Fruit fly (Drosophila melanogaster): Measurements from ENCODE around the gene CG34450.

The CG34450 gene

DNA sequence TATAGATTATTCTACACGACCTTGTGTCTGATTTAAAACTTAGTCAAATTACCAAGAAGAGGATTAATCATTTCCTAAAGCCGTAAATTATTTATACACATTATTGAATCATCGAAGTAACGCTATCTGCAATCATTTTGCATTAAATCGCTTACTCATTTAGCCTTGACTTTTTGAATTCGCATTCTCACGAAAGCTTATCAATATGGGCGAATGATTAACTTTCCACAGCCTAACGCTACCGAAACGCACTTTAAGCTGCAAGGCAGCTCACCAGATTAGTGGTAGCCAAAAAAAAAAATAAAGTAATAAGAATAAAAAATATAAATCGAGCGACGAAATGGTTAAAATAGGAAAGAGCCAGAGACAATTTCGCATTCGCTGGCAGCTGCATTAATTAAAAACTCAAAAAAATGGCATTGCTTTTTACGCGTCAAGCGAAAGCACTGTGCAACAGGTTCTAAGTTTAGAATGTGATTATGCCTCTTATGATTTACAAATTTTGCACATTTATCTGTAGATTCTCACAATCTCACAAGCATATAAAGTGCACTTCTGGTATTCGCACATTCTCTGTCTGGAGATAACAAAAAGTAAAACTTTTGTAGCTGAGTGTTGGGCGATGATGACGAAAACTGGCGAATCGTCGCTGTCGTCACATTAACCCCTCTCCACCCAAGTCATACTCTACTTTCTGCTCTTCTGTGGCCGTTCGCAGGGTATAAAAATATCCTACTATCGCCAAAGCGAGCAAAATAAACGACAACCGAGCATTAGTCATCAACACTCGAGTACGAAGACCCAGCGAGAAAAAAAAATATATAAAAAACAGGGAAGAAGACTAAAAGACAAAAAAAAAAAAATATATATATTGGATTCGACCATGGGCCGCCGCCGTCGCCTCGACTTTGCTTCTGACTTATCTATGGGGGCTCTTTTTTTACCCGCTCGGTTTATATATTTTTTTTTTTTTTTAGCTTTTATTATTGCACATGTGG is 13.5 kb upstream of the CG34450 start (continued):
- peak; percentile 78 for TF ChIP-seq woc (GFP tag; optimal IDR thresholded peaks at IDR 0.05)
- TF ChIP-seq dsf (GFP tag; optimal IDR thresholded peaks at IDR 0.05; ENCODE audit: borderline replicate concordance), result peak; percentile 44

DNA sequence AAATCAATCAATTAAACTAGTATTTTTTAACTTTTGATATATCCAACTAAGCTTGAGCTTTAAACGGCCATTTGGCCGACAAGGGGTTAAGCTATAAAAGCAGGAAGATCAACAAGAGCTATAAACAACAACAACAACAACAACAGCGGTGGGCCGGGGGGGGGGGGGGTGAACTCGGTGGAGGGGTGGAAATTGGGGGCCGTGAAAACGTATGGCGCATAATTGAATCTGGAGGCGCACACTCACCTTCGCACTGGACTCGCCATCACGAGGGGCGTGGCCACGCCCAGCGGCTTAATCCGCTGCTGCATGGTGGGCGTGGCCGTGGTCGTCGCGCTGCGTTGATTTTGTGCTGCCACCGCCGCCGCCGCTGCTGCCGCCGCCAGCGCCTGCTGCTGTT is 1.9 kb upstream of the CG34450 start:
- TF ChIP-seq rgr (GFP tag; optimal IDR thresholded peaks at IDR 0.05) (no peak), Abd-B (GFP tag; optimal IDR thresholded peaks at IDR 0.05) (no peak), Jra (GFP tag; optimal IDR thresholded peaks at IDR 0.05) (no peak), usp (GFP tag; optimal IDR thresholded peaks at IDR 0.05) (no peak), woc (GFP tag; optimal IDR thresholded peaks at IDR 0.05) (no peak), CG9705 (GFP tag; optimal IDR thresholded peaks at IDR 0.05) (no peak), Myc (optimal IDR thresholded peaks at IDR 0.05) (no peak), Vsx2 (GFP tag; optimal IDR thresholded peaks at IDR 0.05; ENCODE audit: partially characterized antibody) (no peak), fru (GFP tag; optimal IDR thresholded peaks at IDR 0.05) (no peak), Hr83 (GFP tag; optimal IDR thresholded peaks at IDR 0.05; ENCODE audit: poor library complexity, severe bottlenecking) (no peak), Sp1 (GFP tag; optimal IDR thresholded peaks at IDR 0.05) (no peak), dmrt93B (GFP tag; optimal IDR thresholded peaks at IDR 0.05) (no peak), ey (GFP tag; optimal IDR thresholded peaks at IDR 0.05) (no peak), dsf (GFP tag; optimal IDR thresholded peaks at IDR 0.05; ENCODE audit: borderline replicate concordance) (no peak), psq (GFP tag; optimal IDR thresholded peaks at IDR 0.05) (no peak), Dif (GFP tag; optimal IDR thresholded peaks at IDR 0.05; ENCODE audit: partially characterized antibody) (no peak), OdsH (GFP tag; optimal IDR thresholded peaks at IDR 0.05) (no peak), sage (GFP tag; optimal IDR thresholded peaks at IDR 0.05) (no peak)

DNA sequence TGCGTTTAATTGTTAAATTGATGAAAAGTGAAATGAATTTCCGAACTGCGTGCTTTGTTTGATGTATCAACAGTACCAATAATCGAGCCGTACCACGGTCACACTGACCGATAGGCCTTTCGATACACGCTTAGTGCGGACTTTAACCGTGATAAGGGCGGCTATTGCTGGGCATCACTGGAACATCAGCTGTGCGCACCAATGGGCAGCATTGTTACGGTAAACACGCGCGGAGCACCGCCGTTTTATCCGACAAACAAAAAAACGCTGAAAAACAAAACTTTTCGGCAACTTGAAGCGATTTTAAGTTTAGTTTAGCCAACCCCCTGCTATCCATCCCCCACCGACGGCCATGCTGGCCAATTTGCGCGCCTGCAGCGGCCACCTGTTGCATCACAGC is 11.1 kb downstream of the CG34450 start, which contains the start of the genes c12.1 and c12.2:
c12.1 (minus strand) TSS at position 84 of the 400 bp plus-strand sequence.
c12.2 (plus strand) TSS at position 220 of the 400 bp plus-strand sequence.
- TF ChIP-seq tai (GFP tag; optimal IDR thresholded peaks at IDR 0.05) (no peak), h (GFP tag; optimal IDR thresholded peaks at IDR 0.05) (peak; percentile 19), Myc (optimal IDR thresholded peaks at IDR 0.05) (peak; percentile 48), GATAd (GFP tag; optimal IDR thresholded peaks at IDR 0.05) (peak; percentile 88), usp (GFP tag; optimal IDR thresholded peaks at IDR 0.05) (no peak)

DNA sequence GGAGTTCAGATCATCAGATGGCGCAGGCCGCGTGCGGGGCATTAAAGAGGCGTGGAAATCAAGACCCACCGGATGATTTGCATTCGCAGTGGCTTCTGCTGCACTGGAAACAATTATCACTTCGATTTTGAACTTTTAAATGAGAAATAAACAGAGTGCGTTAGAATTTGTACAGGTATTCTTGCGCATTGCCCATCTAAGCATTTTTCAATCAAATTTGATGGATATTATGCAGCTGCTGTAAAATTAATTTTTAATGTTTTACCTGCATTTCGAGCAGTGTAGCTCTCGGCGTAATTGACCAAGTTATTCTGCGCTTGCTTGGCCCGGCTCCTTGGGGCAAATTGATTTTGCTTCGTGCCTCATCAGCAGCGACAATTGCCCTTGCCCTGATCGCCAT is 13.2 kb downstream of the CG34450 start:
- TF ChIP-seq lola (GFP tag; optimal IDR thresholded peaks at IDR 0.05) (no peak), rgr (GFP tag; optimal IDR thresholded peaks at IDR 0.05) (peak; percentile 30), foxo (GFP tag; optimal IDR thresholded peaks at IDR 0.05) (peak in 1 of 2 experiments; percentile 44), HLH106 (tag; optimal IDR thresholded peaks at IDR 0.05) (peak; percentile 30), br (GFP tag; optimal IDR thresholded peaks at IDR 0.05) (peak; percentile 17), Mio (GFP tag; optimal IDR thresholded peaks at IDR 0.05) (no peak), Dif (GFP tag; optimal IDR thresholded peaks at IDR 0.05; ENCODE audit: partially characterized antibody) (no peak), Hr83 (GFP tag; optimal IDR thresholded peaks at IDR 0.05; ENCODE audit: poor library complexity, severe bottlenecking) (no peak), h (GFP tag; optimal IDR thresholded peaks at IDR 0.05) (peak; percentile 42), Vsx2 (GFP tag; optimal IDR thresholded peaks at IDR 0.05; ENCODE audit: partially characterized antibody) (no peak), pan (optimal IDR thresholded peaks at IDR 0.05) (no peak), CG9705 (GFP tag; optimal IDR thresholded peaks at IDR 0.05) (no peak), OdsH (GFP tag; optimal IDR thresholded peaks at IDR 0.05) (no peak), dsf (GFP tag; optimal IDR thresholded peaks at IDR 0.05; ENCODE audit: borderline replicate concordance) (no peak), Dfd (GFP tag; optimal IDR thresholded peaks at IDR 0.05) (no peak), dl (GFP tag; optimal IDR thresholded peaks at IDR 0.05; ENCODE audit: insufficient read depth in 1 of 2, partially characterized antibody in 2 of 2) (no peak), Jra (GFP tag; optimal IDR thresholded peaks at IDR 0.05) (no peak), Rel (GFP tag; optimal IDR thresholded peaks at IDR 0.05) (no peak), Rel (tag; optimal IDR thresholded peaks at IDR 0.05) (no peak), ey (GFP tag; optimal IDR thresholded peaks at IDR 0.05) (peak; percentile 41), fru (GFP tag; optimal IDR thresholded peaks at IDR 0.05) (peak; percentile 13), Sp1 (GFP tag; optimal IDR thresholded peaks at IDR 0.05) (no peak)
